Worm (Caenorhabditis elegans) whole organism, young adult: ENCODE data around the gene cth-2.
A peak's percentile ranks its signal among the peaks of the same experiment; 100 is the strongest.

Experiments
- C17E4.6 ChIP-seq: fragments of 200-800 bp; sonication (Bioruptor generic); IDR thresholded peaks from 2 replicates; pipeline ENCODE4 v1.3.6; 2022; ENCODE audit warnings: missing genetic modification reagents, missing genetic modification characterization, missing compliant biosample characterization
- F10E7.11 ChIP-seq: sonication (generic microtip); optimal IDR thresholded peaks from 2 replicates; lab custom pipeline; 2017; ENCODE audit warnings: mild to moderate bottlenecking, missing genetic modification characterization, moderate library complexity, missing compliant biosample characterization
- F33H1.4 ChIP-seq: fragments of 200-800 bp; sonication (Bioruptor generic); IDR thresholded peaks from 2 replicates; pipeline ENCODE4 v1.3.6; 2022; ENCODE audit warnings: missing genetic modification reagents, missing genetic modification characterization, missing compliant biosample characterization
- F49E8.2 ChIP-seq: sonication (generic microtip); optimal IDR thresholded peaks from 3 replicates; lab custom pipeline; 2017; ENCODE audit warnings: missing genetic modification characterization, mild to moderate bottlenecking, missing compliant biosample characterization, antibody characterized with exemption, moderate library complexity; ENCODE audit not compliant: insufficient read depth
- F52B5.7 ChIP-seq: sonication (generic microtip); optimal IDR thresholded peaks from 2 replicates; lab custom pipeline; 2016; ENCODE audit warnings: mild to moderate bottlenecking, missing genetic modification characterization, missing compliant biosample characterization
- K12H6.12 ChIP-seq: fragments of 200-800 bp; sonication (Bioruptor generic); optimal IDR thresholded peaks from 2 replicates; lab custom pipeline; 2018; ENCODE audit warnings: mild to moderate bottlenecking, missing genetic modification characterization, missing compliant biosample characterization
- Y56A3A.18 ChIP-seq: fragments of 200-800 bp; sonication (Bioruptor generic); IDR thresholded peaks from 2 replicates; pipeline ENCODE4 v1.3.6; 2022; ENCODE audit warnings: missing genetic modification reagents, missing genetic modification characterization, missing compliant biosample characterization
- Y67H2A.10 ChIP-seq: fragments of 200-800 bp; sonication (Bioruptor generic); conservative IDR thresholded peaks from 2 replicates; pipeline ENCODE4 v1.3.6; 2022; ENCODE audit warnings: missing genetic modification reagents, missing genetic modification characterization, missing compliant biosample characterization
- akir-1 ChIP-seq: fragments of 200-800 bp; sonication (Bioruptor generic); optimal IDR thresholded peaks from 2 replicates; lab custom pipeline; 2018; ENCODE audit warnings: mild to moderate bottlenecking, missing genetic modification characterization, moderate library complexity, missing compliant biosample characterization
- ccch-3 ChIP-seq: fragments of 200-800 bp; sonication (Bioruptor generic); optimal IDR thresholded peaks from 2 replicates; lab custom pipeline; 2018; ENCODE audit warnings: mild to moderate bottlenecking, missing genetic modification characterization, missing compliant biosample characterization
- cebp-1 ChIP-seq, 2 experiments: fragments of 200-800 bp in 1 of 2; sonication (Bioruptor generic) in 1 of 2; sonication (generic microtip) in 1 of 2; IDR thresholded peaks in 1 of 2; optimal IDR thresholded peaks in 1 of 2; 2 replicates each; pipeline versions ENCODE4 v1.3.6 to Lab custom; 2017 to 2022; ENCODE audit warnings: missing compliant biosample characterization in 2 of 2, missing genetic modification characterization in 2 of 2, mild to moderate bottlenecking in 1 of 2, missing genetic modification reagents in 1 of 2, moderate library complexity in 1 of 2
- ceh-100 ChIP-seq: fragments of 200-800 bp; sonication (Bioruptor generic); IDR thresholded peaks from 2 replicates; pipeline ENCODE4 v1.3.6; 2022; ENCODE audit warnings: missing genetic modification reagents, missing genetic modification characterization, missing compliant biosample characterization
- ceh-27 ChIP-seq: fragments of 200-800 bp; sonication (Bioruptor generic); optimal IDR thresholded peaks from 2 replicates; lab custom pipeline; 2018; ENCODE audit warnings: mild to moderate bottlenecking, missing genetic modification characterization, moderate library complexity, missing compliant biosample characterization
- die-1 ChIP-seq: sonication (generic microtip); optimal IDR thresholded peaks from 2 replicates; lab custom pipeline; 2016; ENCODE audit warnings: missing genotype, mild to moderate bottlenecking, missing genetic modification characterization, missing compliant biosample characterization
- dox-1 ChIP-seq: fragments of 200-800 bp; sonication (Bioruptor generic); IDR thresholded peaks from 2 replicates; pipeline ENCODE4 v1.3.6; 2022; ENCODE audit warnings: missing genetic modification reagents, missing genetic modification characterization, missing compliant biosample characterization
- dpff-1 ChIP-seq: sonication (generic microtip); optimal IDR thresholded peaks from 2 replicates; lab custom pipeline; 2017; ENCODE audit warnings: mild to moderate bottlenecking, missing genetic modification characterization, missing compliant biosample characterization
- egl-18 ChIP-seq: fragments of 200-800 bp; sonication (Bioruptor generic); IDR thresholded peaks from 2 replicates; pipeline ENCODE4 v1.3.6; 2022; ENCODE audit warnings: missing genetic modification reagents, missing genetic modification characterization, missing compliant biosample characterization
- hmg-1.2 ChIP-seq: fragments of 200-800 bp; sonication (Bioruptor generic); IDR thresholded peaks from 2 replicates; pipeline ENCODE4 v1.3.6; 2022; ENCODE audit warnings: missing genetic modification reagents, missing genetic modification characterization, missing compliant biosample characterization
- lag-1 ChIP-seq: fragments of 200-800 bp; sonication (Bioruptor generic); IDR thresholded peaks from 2 replicates; pipeline ENCODE4 v1.3.6; 2022; ENCODE audit warnings: missing genetic modification reagents, missing genetic modification characterization, missing compliant biosample characterization
- let-526 ChIP-seq: fragments of 200-800 bp; sonication (Bioruptor generic); IDR thresholded peaks from 2 replicates; pipeline ENCODE4 v1.3.6; 2022; ENCODE audit warnings: missing genetic modification reagents, missing genetic modification characterization, missing compliant biosample characterization
- let-607 ChIP-seq, 2 experiments: fragments of 200-800 bp in 1 of 2; sonication (Bioruptor generic) in 1 of 2; sonication (generic microtip) in 1 of 2; optimal IDR thresholded peaks; 2 replicates each; lab custom pipeline; 2016 to 2018; ENCODE audit warnings: mild to moderate bottlenecking in 2 of 2, missing compliant biosample characterization in 2 of 2, missing genetic modification characterization in 2 of 2, moderate library complexity in 2 of 2, missing genotype in 1 of 2
- lin-26 ChIP-seq: fragments of 200-800 bp; sonication (Bioruptor generic); IDR thresholded peaks from 2 replicates; pipeline ENCODE4 v1.3.6; 2022; ENCODE audit warnings: missing genetic modification reagents, missing genetic modification characterization, missing compliant biosample characterization
- lin-35 ChIP-seq, 3 experiments: fragments of 150-350 bp in 2 of 3; sonication (generic microtip) in 1 of 3; optimal IDR thresholded peaks; 2 replicates each; lab custom pipeline; 2014 to 2018; ENCODE audit warnings: missing biosample characterization in 3 of 3, missing genetic modification characterization in 3 of 3, missing genetic modification reagents in 3 of 3
- lin-40 ChIP-seq: sonication (generic microtip); optimal IDR thresholded peaks from 2 replicates; lab custom pipeline; 2016; ENCODE audit warnings: missing genetic modification characterization, mild to moderate bottlenecking, missing compliant biosample characterization, missing genotype, missing genetic modification reagents
- lin-54 ChIP-seq: fragments of 200-800 bp; sonication (Bioruptor generic); optimal IDR thresholded peaks from 2 replicates; lab custom pipeline; 2018; ENCODE audit warnings: mild to moderate bottlenecking, missing genetic modification characterization, missing compliant biosample characterization
- lsy-27 ChIP-seq: sonication (generic microtip); optimal IDR thresholded peaks from 2 replicates; lab custom pipeline; 2017; ENCODE audit warnings: missing genetic modification characterization, mild to moderate bottlenecking, missing compliant biosample characterization, antibody characterized with exemption, missing genotype, borderline replicate concordance; ENCODE audit not compliant: insufficient read depth
- mcd-1 ChIP-seq: fragments of 200-800 bp; sonication (Bioruptor generic); IDR thresholded peaks from 2 replicates; pipeline ENCODE4 v1.3.6; 2022; ENCODE audit warnings: missing genetic modification reagents, missing genetic modification characterization, missing compliant biosample characterization
- mel-28 ChIP-seq: sonication (generic microtip); optimal IDR thresholded peaks from 2 replicates; lab custom pipeline; 2016; ENCODE audit warnings: borderline replicate concordance, mild to moderate bottlenecking, missing genetic modification characterization, missing compliant biosample characterization
- mes-4 ChIP-seq: sonication (generic microtip); optimal IDR thresholded peaks from 2 replicates; lab custom pipeline; 2016; ENCODE audit warnings: missing genotype, missing genetic modification characterization, missing compliant biosample characterization
- mxl-1 ChIP-seq: sonication (generic microtip); optimal IDR thresholded peaks from 2 replicates; lab custom pipeline; 2016; ENCODE audit warnings: missing genetic modification characterization, missing compliant biosample characterization
- nfyb-1 ChIP-seq: fragments of 200-800 bp; sonication (Bioruptor generic); IDR thresholded peaks from 2 replicates; pipeline ENCODE4 v1.3.6; 2022; ENCODE audit warnings: missing genetic modification reagents, missing genetic modification characterization, missing compliant biosample characterization
- nhr-179 ChIP-seq: sonication (generic microtip); optimal IDR thresholded peaks from 2 replicates; lab custom pipeline; 2016; ENCODE audit warnings: mild to moderate bottlenecking, missing genetic modification characterization, missing compliant biosample characterization
- nhr-80 ChIP-seq: sonication (generic microtip); optimal IDR thresholded peaks from 2 replicates; lab custom pipeline; 2016; ENCODE audit warnings: missing genetic modification characterization, missing compliant biosample characterization
- pbrm-1 ChIP-seq: fragments of 200-800 bp; sonication (Bioruptor generic); IDR thresholded peaks from 2 replicates; pipeline ENCODE4 v1.3.6; 2022; ENCODE audit warnings: missing genetic modification reagents, missing genetic modification characterization, missing compliant biosample characterization
- pha-4 ChIP-seq: fragments of 150-350 bp; sonication (generic microtip); optimal IDR thresholded peaks from 2 replicates; lab custom pipeline; 2014; ENCODE audit warnings: missing biosample characterization, missing genetic modification reagents, missing genetic modification characterization
- rec-8 ChIP-seq, 2 experiments: sonication (generic microtip); optimal IDR thresholded peaks; 2 replicates each; lab custom pipeline; 2016; ENCODE audit warnings: mild to moderate bottlenecking in 2 of 2, missing genetic modification characterization in 2 of 2, missing genetic modification reagents in 2 of 2, missing genotype in 2 of 2, missing biosample characterization in 1 of 2, missing compliant biosample characterization in 1 of 2, moderate library complexity in 1 of 2
- snpc-1.1 ChIP-seq: sonication (generic microtip); optimal IDR thresholded peaks from 2 replicates; lab custom pipeline; 2017; ENCODE audit warnings: missing genetic modification characterization, mild to moderate bottlenecking, missing compliant biosample characterization, antibody characterized with exemption, moderate library complexity, missing genotype, missing genetic modification reagents; ENCODE audit not compliant: insufficient read depth
- somi-1 ChIP-seq: fragments of 200-800 bp; sonication (Bioruptor generic); optimal IDR thresholded peaks from 2 replicates; lab custom pipeline; 2018; ENCODE audit warnings: mild to moderate bottlenecking, missing genetic modification characterization, missing compliant biosample characterization
- tbp1 ChIP-seq: fragments of 200-800 bp; sonication (Bioruptor generic); optimal IDR thresholded peaks from 2 replicates; lab custom pipeline; 2018; ENCODE audit warnings: mild to moderate bottlenecking, missing genetic modification characterization, missing compliant biosample characterization
- zim-3 ChIP-seq: sonication (generic microtip); optimal IDR thresholded peaks from 2 replicates; lab custom pipeline; 2017; ENCODE audit warnings: mild to moderate bottlenecking, missing genetic modification characterization, moderate library complexity, missing compliant biosample characterization
- ztf-22 ChIP-seq: fragments of 200-800 bp; sonication (Bioruptor generic); optimal IDR thresholded peaks from 2 replicates; lab custom pipeline; 2018; ENCODE audit warnings: mild to moderate bottlenecking, missing genetic modification characterization, moderate library complexity, missing compliant biosample characterization
- ztf-25 ChIP-seq: fragments of 200-800 bp; sonication (Bioruptor generic); IDR thresholded peaks from 2 replicates; pipeline ENCODE4 v1.3.6; 2022; ENCODE audit warnings: missing genetic modification reagents, missing genetic modification characterization, missing compliant biosample characterization
- ztf-28 ChIP-seq: fragments of 200-800 bp; sonication (Bioruptor generic); IDR thresholded peaks from 2 replicates; pipeline ENCODE4 v1.3.6; 2022; ENCODE audit warnings: missing genetic modification reagents, missing genetic modification characterization, missing compliant biosample characterization
- ztf-6 ChIP-seq: fragments of 200-800 bp; sonication (Bioruptor generic); IDR thresholded peaks from 2 replicates; pipeline ENCODE4 v1.3.6; 2022; ENCODE audit warnings: missing genetic modification reagents, missing genetic modification characterization, missing compliant biosample characterization

The cth-2 gene

DNA sequence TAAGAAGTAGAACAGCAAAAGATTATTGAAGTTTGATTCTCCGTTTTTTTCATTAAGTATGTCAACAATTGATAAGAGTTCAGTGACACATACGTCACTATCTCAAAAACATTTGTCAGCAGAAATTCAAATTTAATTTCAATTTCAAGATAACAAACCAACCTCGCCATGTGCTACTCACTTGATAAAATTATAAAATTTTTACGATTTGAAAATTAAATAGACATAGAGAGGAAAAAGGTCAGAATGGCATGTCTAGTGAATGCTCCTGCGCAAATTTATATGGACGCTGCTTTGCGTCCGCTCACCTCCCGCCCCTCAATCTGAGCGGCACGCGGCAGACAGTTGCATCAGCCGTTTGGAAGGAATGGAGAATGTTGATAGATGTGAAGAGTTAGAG is 2.4 kb upstream of the cth-2 start (continued):
- TF ChIP-seq Y56A3A.18: no peak
- TF ChIP-seq pha-4 (tag; lab: Kevin White, UChicago): no peak
- no peak for TF ChIP-seq mel-28 (tag; lab: Kevin White, UChicago)
- TF ChIP-seq akir-1 (GFP tag; lab: Kevin White, UChicago): no peak
- no peak for TF ChIP-seq ztf-25
- no peak for TF ChIP-seq lag-1 (GFP tag; lab: Robert Waterston, UW)
- peak; percentile 55; the same call in 1 of the 2 replicates for TF ChIP-seq dox-1 (GFP tag; lab: Robert Waterston, UW)
- no peak for TF ChIP-seq lin-35 (GFP tag; optimal IDR thresholded peaks at IDR 0.05; lab: Kevin White, UChicago)
- TF ChIP-seq nfyb-1: 0 out of 2 replicates have a peak, but pooled peaks have one; percentile 47
- TF ChIP-seq mxl-1 (tag; lab: Kevin White, UChicago): no peak
- TF ChIP-seq cebp-1 (GFP tag; IDR thresholded peaks at IDR 0.05; lab: Robert Waterston, UW): no peak
- TF ChIP-seq cebp-1 (tag; optimal IDR thresholded peaks at IDR 0.05; lab: Kevin White, UChicago): peak; percentile 41
- no peak for TF ChIP-seq F52B5.7 (tag; lab: Kevin White, UChicago)
- peak; percentile 32 for TF ChIP-seq tbp1
- TF ChIP-seq let-607 (tag; optimal IDR thresholded peaks at IDR 0.05; lab: Kevin White, UChicago): peak in 1 of 2 experiments; percentile 85
- peak; percentile 98 for TF ChIP-seq nhr-80 (tag; lab: Kevin White, UChicago)
- TF ChIP-seq rec-8 (tag; optimal IDR thresholded peaks at IDR 0.05; lab: Kevin White, UChicago): no peak
- TF ChIP-seq F33H1.4 (GFP tag; lab: Robert Waterston, UW): no peak
- TF ChIP-seq egl-18 (GFP tag; lab: Robert Waterston, UW): no peak
- no peak for TF ChIP-seq F49E8.2 (tag; lab: Kevin White, UChicago)
- peak; percentile 79 for TF ChIP-seq ztf-22 (GFP tag; lab: Kevin White, UChicago)
- TF ChIP-seq Y67H2A.10 (GFP tag; lab: Robert Waterston, UW): no peak

DNA sequence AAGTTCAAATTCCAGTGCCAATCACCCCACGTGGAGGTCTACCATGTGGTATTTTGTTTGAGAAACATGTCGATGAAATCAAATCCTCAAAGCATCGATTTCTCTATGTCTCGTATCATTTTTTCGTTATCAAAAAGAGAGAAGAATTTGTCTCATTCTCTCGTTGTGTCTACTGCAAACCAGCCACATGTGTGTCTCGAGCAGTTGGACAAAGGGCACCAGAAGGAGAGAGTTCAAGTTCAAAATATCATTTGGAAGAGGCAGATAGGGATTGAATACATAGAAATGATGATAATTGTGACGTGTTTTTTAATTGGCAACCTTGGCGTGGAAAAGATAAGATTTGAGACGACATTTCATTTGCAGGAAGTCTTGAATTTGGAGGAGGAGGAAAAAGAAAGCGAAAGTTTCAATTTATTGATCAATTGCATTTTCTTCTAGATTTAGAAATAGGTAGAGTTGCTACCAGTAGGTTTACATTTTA is 1.6 kb upstream of the cth-2 start:
- peak; percentile 43 for TF ChIP-seq lin-40 (tag; lab: Kevin White, UChicago)
- TF ChIP-seq mel-28 (tag; lab: Kevin White, UChicago): no peak
- 0 out of 2 replicates have a peak, but pooled peaks have one; percentile 53 for TF ChIP-seq lin-26 (GFP tag; lab: Robert Waterston, UW)
- no peak for TF ChIP-seq hmg-1.2 (GFP tag; lab: Robert Waterston, UW)
- no peak for TF ChIP-seq nhr-179
- TF ChIP-seq ceh-27 (GFP tag; lab: Kevin White, UChicago): no peak
- TF ChIP-seq let-526 (GFP tag; lab: Robert Waterston, UW): 0 out of 2 replicates have a peak, but pooled peaks have one; percentile 21
- TF ChIP-seq ztf-28: no peak
- no peak for TF ChIP-seq dpff-1
- no peak for TF ChIP-seq K12H6.12 (tag; lab: Kevin White, UChicago)
- TF ChIP-seq lin-54 (GFP tag; lab: Kevin White, UChicago): peak; percentile 29
- no peak for TF ChIP-seq zim-3 (tag; lab: Kevin White, UChicago)
- no peak for TF ChIP-seq ztf-6 (GFP tag; lab: Robert Waterston, UW)
- no peak for TF ChIP-seq lsy-27 (tag; lab: Kevin White, UChicago)
- TF ChIP-seq lin-35 (GFP tag; optimal IDR thresholded peaks at IDR 0.05; lab: Kevin White, UChicago): peak in 1 of 3 experiments; percentile 39
- TF ChIP-seq ztf-22 (GFP tag; lab: Kevin White, UChicago): no peak
- peak; percentile 70 for TF ChIP-seq nhr-80 (tag; lab: Kevin White, UChicago)
- no peak for TF ChIP-seq ceh-100 (GFP tag; lab: Robert Waterston, UW)
- no peak for TF ChIP-seq ccch-3 (GFP tag; lab: Kevin White, UChicago)
- no peak for TF ChIP-seq mes-4 (tag; lab: Kevin White, UChicago)
- TF ChIP-seq somi-1 (GFP tag; lab: Kevin White, UChicago): peak; percentile 62
- TF ChIP-seq F10E7.11 (tag; lab: Kevin White, UChicago): no peak
- TF ChIP-seq cebp-1 (GFP tag; IDR thresholded peaks at IDR 0.05; lab: Robert Waterston, UW): no peak
- peak; percentile 55 for TF ChIP-seq cebp-1 (tag; optimal IDR thresholded peaks at IDR 0.05; lab: Kevin White, UChicago)
- peak; percentile 53; the same call in 1 of the 2 replicates for TF ChIP-seq pbrm-1 (GFP tag; lab: Robert Waterston, UW)
- TF ChIP-seq let-607 (tag; optimal IDR thresholded peaks at IDR 0.05; lab: Kevin White, UChicago): peak in 1 of 2 experiments; percentile 36
- TF ChIP-seq die-1 (tag; lab: Kevin White, UChicago): peak; percentile 3
- no peak for TF ChIP-seq snpc-1.1
- TF ChIP-seq C17E4.6 (GFP tag; lab: Robert Waterston, UW): no peak
- 0 out of 2 replicates have a peak, but pooled peaks have one; percentile 36 for TF ChIP-seq Y56A3A.18
- no peak for TF ChIP-seq mcd-1
